Worm (Caenorhabditis elegans): ENCODE data around the gene srh-245.

Gene srh-245

ce11 chrV:636281-636680, 19.4 kb downstream of the srh-245 start, which contains the start of gene pals-31:
Gene pals-31 (plus strand): TSS chrV:636581.
- no peak for TF ChIP-seq nhr-25 (tag; optimal IDR thresholded peaks at IDR 0.05)
- TF ChIP-seq tbx-2 (tag; optimal IDR thresholded peaks at IDR 0.05), result no peak
- no peak for TF ChIP-seq ztf-4 (tag; optimal IDR thresholded peaks at IDR 0.05)
- no peak for TF ChIP-seq nhr-11 (tag; optimal IDR thresholded peaks at IDR 0.05)
- TF ChIP-seq nhr-67 (tag; optimal IDR thresholded peaks at IDR 0.05), result no peak
- no peak for TF ChIP-seq pha-4 (tag; optimal IDR thresholded peaks at IDR 0.05)
- no peak for TF ChIP-seq R02D3.7 (tag; optimal IDR thresholded peaks at IDR 0.05)
- no peak for TF ChIP-seq hmg-11 (tag; optimal IDR thresholded peaks at IDR 0.05)

- no peak for TF ChIP-seq ceh-9 (tag; optimal IDR thresholded peaks at IDR 0.05)
- TF ChIP-seq nhr-77 (tag; optimal IDR thresholded peaks at IDR 0.05), result no peak
- TF ChIP-seq snpc-4 (tag; optimal IDR thresholded peaks at IDR 0.05), result peak; percentile 89
- no peak for TF ChIP-seq nhr-12 (tag; optimal IDR thresholded peaks at IDR 0.05)
- no peak for TF ChIP-seq lin-39 (tag; optimal IDR thresholded peaks at IDR 0.05)
- TF ChIP-seq ama-1 (optimal IDR thresholded peaks at IDR 0.05), result no peak
- TF ChIP-seq unc-39 (tag; optimal IDR thresholded peaks at IDR 0.05), result no peak
- TF ChIP-seq nhr-11 (tag; optimal IDR thresholded peaks at IDR 0.05), result no peak
- TF ChIP-seq elt-2 (tag; optimal IDR thresholded peaks at IDR 0.05), result peak; percentile 51
- no peak for TF ChIP-seq zag-1 (tag; optimal IDR thresholded peaks at IDR 0.05)
- TF ChIP-seq ZK546.5 (tag; optimal IDR thresholded peaks at IDR 0.05), result no peak
- no peak for TF ChIP-seq mdl-1 (tag; optimal IDR thresholded peaks at IDR 0.05)
- no peak for TF ChIP-seq nfya-1 (tag; optimal IDR thresholded peaks at IDR 0.05; ENCODE audit: insufficient read depth)
- no peak for TF ChIP-seq nhr-237 (tag; optimal IDR thresholded peaks at IDR 0.05)
- TF ChIP-seq R02D3.7 (tag; optimal IDR thresholded peaks at IDR 0.05), result no peak
- no peak for TF ChIP-seq fkh-2 (tag; optimal IDR thresholded peaks at IDR 0.05)
- no peak for TF ChIP-seq sea-2 (GFP tag; optimal IDR thresholded peaks at IDR 0.05)
- TF ChIP-seq hmg-11 (tag; optimal IDR thresholded peaks at IDR 0.05), result no peak
- peak; percentile 35 for TF ChIP-seq nhr-25 (tag; optimal IDR thresholded peaks at IDR 0.05)
- no peak for TF ChIP-seq eor-1 (tag; optimal IDR thresholded peaks at IDR 0.05)
- peak; percentile 52 for TF ChIP-seq pha-4 (tag; optimal IDR thresholded peaks at IDR 0.05)
- TF ChIP-seq pqm-1 (tag; optimal IDR thresholded peaks at IDR 0.05), result peak; percentile 51
- TF ChIP-seq ztf-4 (tag; optimal IDR thresholded peaks at IDR 0.05), result no peak
- no peak for TF ChIP-seq fos-1 (tag; optimal IDR thresholded peaks at IDR 0.05)
- no peak for TF ChIP-seq lin-15B (tag; optimal IDR thresholded peaks at IDR 0.05)
- no peak for TF ChIP-seq skn-1 (tag; optimal IDR thresholded peaks at IDR 0.05)
- TF ChIP-seq lsy-12 (tag; optimal IDR thresholded peaks at IDR 0.05), result no peak
- no peak for TF ChIP-seq nhr-43 (tag; optimal IDR thresholded peaks at IDR 0.05; ENCODE audit: poor library complexity, severe bottlenecking)
- TF ChIP-seq nhr-28 (tag; optimal IDR thresholded peaks at IDR 0.05), result no peak
- TF ChIP-seq ceh-82 (tag; optimal IDR thresholded peaks at IDR 0.05), result no peak
- no peak for TF ChIP-seq fkh-10 (GFP tag; optimal IDR thresholded peaks at IDR 0.05)
- TF ChIP-seq nhr-76 (tag; optimal IDR thresholded peaks at IDR 0.05), result no peak
- no peak for TF ChIP-seq elt-1 (tag; optimal IDR thresholded peaks at IDR 0.05)
- TF ChIP-seq ztf-11 (tag; optimal IDR thresholded peaks at IDR 0.05), result no peak
- TF ChIP-seq egl-5 (tag; optimal IDR thresholded peaks at IDR 0.05), result no peak
- TF ChIP-seq daf-12 (tag; optimal IDR thresholded peaks at IDR 0.05), result no peak
- TF ChIP-seq nhr-23 (tag; optimal IDR thresholded peaks at IDR 0.05), result peak; percentile 40
- no peak for TF ChIP-seq unc-62 (GFP tag; optimal IDR thresholded peaks at IDR 0.05)
- TF ChIP-seq ceh-16 (tag; optimal IDR thresholded peaks at IDR 0.05), result no peak
- TF ChIP-seq jun-1 (tag; optimal IDR thresholded peaks at IDR 0.05), result no peak
- TF ChIP-seq elt-3 (tag; optimal IDR thresholded peaks at IDR 0.05), result no peak
- no peak for TF ChIP-seq aly-2 (tag; optimal IDR thresholded peaks at IDR 0.05)
- no peak for TF ChIP-seq mml-1 (tag; optimal IDR thresholded peaks at IDR 0.05)
- no peak for TF ChIP-seq nhr-67 (tag; optimal IDR thresholded peaks at IDR 0.05)
- TF ChIP-seq egl-27 (tag; optimal IDR thresholded peaks at IDR 0.05), result no peak
- TF ChIP-seq ceh-28 (tag; optimal IDR thresholded peaks at IDR 0.05), result no peak
Observed at ce11 chrV:635630-636029, 20.1 kb downstream of the srh-245 start.

Data from whole organism, L3 larva.